Fruit fly (Drosophila melanogaster) whole organism, prepupa: ENCODE results near the gene CG43245.
A peak's percentile ranks its signal among the peaks of the same experiment; 100 is the strongest.

Experiments
- CG10631 ChIP-seq: fragments of 200-800 bp; sonication (Bioruptor generic); optimal IDR thresholded peaks from 2 replicates; lab custom pipeline; 2016; ENCODE audit warnings: missing biosample characterization, missing genetic modification characterization
- CG10669 ChIP-seq: fragments of 200-800 bp; sonication (Bioruptor generic); optimal IDR thresholded peaks from 3 replicates; lab custom pipeline; 2018; ENCODE audit warnings: missing biosample characterization, mild to moderate bottlenecking, missing genetic modification characterization, moderate library complexity
- CG11294 ChIP-seq: fragments of 200-800 bp; sonication (Bioruptor generic); IDR thresholded peaks from 2 replicates; pipeline ENCODE4 v1.3.6; 2022; ENCODE audit warnings: missing biosample characterization, missing genetic modification characterization
- CG11762 ChIP-seq: fragments of 200-800 bp; sonication (Bioruptor generic); optimal IDR thresholded peaks from 3 replicates; lab custom pipeline; 2016; ENCODE audit warnings: missing biosample characterization, missing genetic modification characterization; ENCODE audit not compliant: insufficient read depth
- CG11902 ChIP-seq: fragments of 200-800 bp; sonication (Bioruptor generic); optimal IDR thresholded peaks from 3 replicates; lab custom pipeline; 2016; ENCODE audit warnings: missing biosample characterization, missing genetic modification characterization
- CG15336 ChIP-seq: fragments of 200-800 bp; sonication (Bioruptor generic); IDR thresholded peaks from 2 replicates; pipeline ENCODE4 v1.3.6; 2022; ENCODE audit warnings: missing biosample characterization, missing genetic modification characterization
- CG1621 ChIP-seq: fragments of 200-800 bp; sonication (Bioruptor generic); optimal IDR thresholded peaks from 3 replicates; lab custom pipeline; 2018; ENCODE audit warnings: missing biosample characterization, mild to moderate bottlenecking, missing genetic modification characterization
- CG16779 ChIP-seq: fragments of 200-800 bp; sonication (Bioruptor generic); optimal IDR thresholded peaks from 3 replicates; lab custom pipeline; 2017; ENCODE audit warnings: missing biosample characterization, mild to moderate bottlenecking, missing genetic modification characterization
- CG3032 ChIP-seq: fragments of 200-800 bp; optimal IDR thresholded peaks from 2 replicates; lab custom pipeline; 2019; ENCODE audit warnings: missing biosample characterization, mild to moderate bottlenecking, missing genetic modification characterization, moderate library complexity
- CG3919 ChIP-seq: fragments of 200-800 bp; sonication (Bioruptor generic); optimal IDR thresholded peaks from 3 replicates; lab custom pipeline; 2016; ENCODE audit warnings: missing biosample characterization, missing genetic modification characterization
- CG6163 ChIP-seq: fragments of 200-800 bp; sonication (Bioruptor generic); IDR thresholded peaks from 3 replicates; pipeline ENCODE4 v1.3.6; 2022; ENCODE audit warnings: missing biosample characterization, missing genetic modification characterization
- CG6276 ChIP-seq: fragments of 200-800 bp; sonication (Bioruptor generic); optimal IDR thresholded peaks from 2 replicates; lab custom pipeline; 2017; ENCODE audit warnings: missing biosample characterization, mild to moderate bottlenecking, missing genetic modification characterization
- CG6808 ChIP-seq: fragments of 200-800 bp; sonication (Bioruptor generic); optimal IDR thresholded peaks from 3 replicates; lab custom pipeline; 2017; ENCODE audit warnings: missing biosample characterization, missing genetic modification characterization, mild to moderate bottlenecking, moderate library complexity, missing genetic modification reagents
- CG6854 ChIP-seq: fragments of 200-800 bp; sonication (Bioruptor generic); optimal IDR thresholded peaks from 2 replicates; lab custom pipeline; 2017; ENCODE audit warnings: missing biosample characterization, mild to moderate bottlenecking, missing genetic modification characterization
- CG7368 ChIP-seq: fragments of 200-800 bp; sonication (Bioruptor generic); optimal IDR thresholded peaks from 3 replicates; lab custom pipeline; 2016; ENCODE audit warnings: missing biosample characterization, missing genetic modification characterization
- CG8119 ChIP-seq: fragments of 200-800 bp; sonication (Bioruptor generic); IDR thresholded peaks from 3 replicates; pipeline ENCODE4 v1.3.6; 2022; ENCODE audit warnings: missing biosample characterization, missing genetic modification characterization
- CG8632 ChIP-seq: fragments of 200-800 bp; sonication (Bioruptor generic); optimal IDR thresholded peaks from 3 replicates; lab custom pipeline; 2016; ENCODE audit warnings: missing biosample characterization, missing genetic modification characterization
- CG9139 ChIP-seq: fragments of 200-800 bp; sonication (Bioruptor generic); optimal IDR thresholded peaks from 3 replicates; lab custom pipeline; 2017; ENCODE audit warnings: missing biosample characterization, mild to moderate bottlenecking, missing genetic modification characterization
- Eip75B ChIP-seq: fragments of 200-800 bp; sonication (Bioruptor generic); optimal IDR thresholded peaks from 3 replicates; lab custom pipeline; 2016; ENCODE audit warnings: missing biosample characterization, missing genetic modification characterization
- Eip78C ChIP-seq: fragments of 200-800 bp; sonication (Bioruptor generic); peaks from one replicate; lab custom pipeline; 2016; ENCODE audit warnings: missing biosample characterization, missing genetic modification characterization
- Eip93F ChIP-seq: fragments of 200-800 bp; sonication (Bioruptor generic); optimal IDR thresholded peaks from 2 replicates; lab custom pipeline; 2016; ENCODE audit warnings: missing biosample characterization, mild to moderate bottlenecking, missing genetic modification characterization
- Ets21C ChIP-seq: fragments of 200-800 bp; sonication (Bioruptor generic); optimal IDR thresholded peaks from 3 replicates; lab custom pipeline; 2016; ENCODE audit warnings: missing biosample characterization, missing genetic modification characterization
- Gug ChIP-seq: fragments of 200-800 bp; sonication (Bioruptor generic); IDR thresholded peaks from 2 replicates; pipeline ENCODE4 v1.3.6; 2022; ENCODE audit warnings: missing biosample characterization, missing genetic modification characterization
- Hr38 ChIP-seq: sonication (Bioruptor generic); optimal IDR thresholded peaks from 2 replicates; lab custom pipeline; 2016; ENCODE audit warnings: missing biosample characterization, missing genetic modification characterization
- Hr39 ChIP-seq: fragments of 200-800 bp; sonication (Bioruptor generic); optimal IDR thresholded peaks from 2 replicates; lab custom pipeline; 2016; ENCODE audit warnings: missing biosample characterization, missing genetic modification characterization
- Hr4 ChIP-seq: fragments of 200-800 bp; sonication (Bioruptor generic); optimal IDR thresholded peaks from 3 replicates; lab custom pipeline; 2016; ENCODE audit warnings: missing biosample characterization, missing genetic modification characterization
- Lpt ChIP-seq: fragments of 200-800 bp; sonication (Bioruptor generic); optimal IDR thresholded peaks from 3 replicates; lab custom pipeline; 2016; ENCODE audit warnings: missing biosample characterization, missing genetic modification characterization
- Met ChIP-seq: fragments of 200-800 bp; sonication (Bioruptor generic); optimal IDR thresholded peaks from 3 replicates; lab custom pipeline; 2016; ENCODE audit warnings: missing biosample characterization, missing genetic modification characterization
- OdsH ChIP-seq: fragments of 200-800 bp; sonication (Bioruptor generic); optimal IDR thresholded peaks from 3 replicates; lab custom pipeline; 2016; ENCODE audit warnings: missing biosample characterization, missing genetic modification characterization
- Smox ChIP-seq: fragments of 200-800 bp; sonication (Bioruptor generic); optimal IDR thresholded peaks from 3 replicates; lab custom pipeline; 2016; ENCODE audit warnings: missing biosample characterization, missing genetic modification characterization
- Sox102F ChIP-seq: fragments of 200-800 bp; sonication (Bioruptor generic); optimal IDR thresholded peaks from 2 replicates; lab custom pipeline; 2016; ENCODE audit warnings: missing biosample characterization, mild to moderate bottlenecking, missing genetic modification characterization
- Sox14 ChIP-seq: fragments of 200-800 bp; sonication (Bioruptor generic); optimal IDR thresholded peaks from 3 replicates; lab custom pipeline; 2016; ENCODE audit warnings: missing biosample characterization, missing genetic modification characterization
- acj6 ChIP-seq: fragments of 200-800 bp; sonication (Bioruptor generic); optimal IDR thresholded peaks from 3 replicates; lab custom pipeline; 2016; ENCODE audit warnings: missing biosample characterization, missing genetic modification characterization
- cyc ChIP-seq: fragments of 200-800 bp; sonication (Bioruptor generic); optimal IDR thresholded peaks from 3 replicates; lab custom pipeline; 2016; ENCODE audit warnings: missing biosample characterization, missing genetic modification characterization
- dac ChIP-seq: fragments of 200-800 bp; sonication (Bioruptor generic); optimal IDR thresholded peaks from 2 replicates; lab custom pipeline; 2017; ENCODE audit warnings: missing biosample characterization, mild to moderate bottlenecking, missing genetic modification characterization
- dsx ChIP-seq: fragments of 200-800 bp; optimal IDR thresholded peaks from 3 replicates; lab custom pipeline; 2019; ENCODE audit warnings: missing biosample characterization, mild to moderate bottlenecking, missing genetic modification characterization, moderate library complexity; ENCODE audit not compliant: poor library complexity, severe bottlenecking
- eg ChIP-seq: fragments of 200-800 bp; sonication (Bioruptor generic); IDR thresholded peaks from 3 replicates; pipeline ENCODE4 v1.3.6; 2022; ENCODE audit warnings: missing biosample characterization, missing genetic modification characterization
- esn ChIP-seq: fragments of 200-800 bp; sonication (Bioruptor generic); optimal IDR thresholded peaks from 2 replicates; lab custom pipeline; 2016; ENCODE audit warnings: missing biosample characterization, mild to moderate bottlenecking, missing genetic modification characterization, moderate library complexity
- fd59A ChIP-seq: fragments of 200-800 bp; sonication (Bioruptor generic); optimal IDR thresholded peaks from 2 replicates; lab custom pipeline; 2017; ENCODE audit warnings: missing biosample characterization, mild to moderate bottlenecking, missing genetic modification characterization, missing genetic modification reagents
- fd85E ChIP-seq: fragments of 200-800 bp; sonication (Bioruptor generic); optimal IDR thresholded peaks from 3 replicates; lab custom pipeline; 2016; ENCODE audit warnings: missing biosample characterization, missing genetic modification characterization
- fkh ChIP-seq: fragments of 200-800 bp; sonication (Bioruptor generic); optimal IDR thresholded peaks from 3 replicates; lab custom pipeline; 2017; ENCODE audit warnings: missing biosample characterization, mild to moderate bottlenecking, missing genetic modification characterization, moderate library complexity
- lz ChIP-seq: fragments of 200-800 bp; sonication (Bioruptor generic); optimal IDR thresholded peaks from 3 replicates; lab custom pipeline; 2016; ENCODE audit warnings: missing biosample characterization, missing genetic modification characterization
- net ChIP-seq: fragments of 200-800 bp; sonication (Bioruptor generic); optimal IDR thresholded peaks from 3 replicates; lab custom pipeline; 2016; ENCODE audit warnings: missing biosample characterization, missing genetic modification characterization
- spab ChIP-seq: fragments of 200-800 bp; sonication (Bioruptor generic); optimal IDR thresholded peaks from 2 replicates; lab custom pipeline; 2017; ENCODE audit warnings: missing biosample characterization, mild to moderate bottlenecking, missing genetic modification characterization, missing genetic modification reagents
- ss ChIP-seq, 2 experiments: fragments of 200-800 bp; sonication (Bioruptor generic); optimal IDR thresholded peaks; 2 replicates in 1 of 2; 3 replicates in 1 of 2; lab custom pipeline; 2017 to 2018; ENCODE audit warnings: mild to moderate bottlenecking in 2 of 2, missing biosample characterization in 2 of 2, missing genetic modification characterization in 2 of 2, moderate library complexity in 1 of 2
- svp ChIP-seq: fragments of 200-800 bp; sonication (Bioruptor generic); peaks from one replicate; lab custom pipeline; 2016; ENCODE audit warnings: missing biosample characterization, missing genetic modification characterization
- vri ChIP-seq: fragments of 200-800 bp; sonication (Bioruptor generic); optimal IDR thresholded peaks from 3 replicates; lab custom pipeline; 2016; ENCODE audit warnings: missing biosample characterization, mild to moderate bottlenecking, missing genetic modification characterization

The CG43245 gene

DNA sequence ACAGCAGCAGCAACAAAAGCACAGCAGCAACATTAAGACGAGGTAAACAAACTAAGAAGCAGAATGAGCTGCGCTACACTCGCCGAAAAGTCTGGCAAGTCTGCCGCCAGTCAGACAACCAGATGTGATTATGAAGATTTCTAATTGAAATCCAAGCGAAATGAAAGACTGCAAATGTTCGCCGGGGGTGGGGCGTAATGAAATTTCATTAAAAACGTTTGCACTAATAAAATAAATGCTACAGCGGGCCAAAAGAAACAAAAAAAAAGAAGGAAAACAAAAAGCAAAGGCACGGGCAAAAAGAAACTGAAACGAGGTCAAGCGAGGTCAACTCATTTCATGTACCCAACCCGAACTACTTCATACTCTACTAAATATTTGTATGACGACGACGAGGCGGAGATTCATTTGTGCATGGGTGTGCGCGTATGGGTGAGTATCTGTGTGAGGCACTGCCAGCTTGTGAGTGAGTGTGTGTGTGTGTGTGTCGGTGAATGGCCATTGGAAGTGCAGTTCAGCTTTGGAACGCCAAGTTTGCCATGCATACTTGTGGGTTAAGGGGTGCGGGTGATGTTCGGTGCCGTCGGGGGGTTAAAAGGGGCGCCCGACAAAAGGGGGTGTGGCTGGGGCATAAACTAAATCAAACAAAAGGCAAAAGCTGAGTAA is 5.1 kb upstream of the CG43245 start (continued):
- TF ChIP-seq CG3032 (tag; lab: Kevin White, UChicago): no peak

DNA sequence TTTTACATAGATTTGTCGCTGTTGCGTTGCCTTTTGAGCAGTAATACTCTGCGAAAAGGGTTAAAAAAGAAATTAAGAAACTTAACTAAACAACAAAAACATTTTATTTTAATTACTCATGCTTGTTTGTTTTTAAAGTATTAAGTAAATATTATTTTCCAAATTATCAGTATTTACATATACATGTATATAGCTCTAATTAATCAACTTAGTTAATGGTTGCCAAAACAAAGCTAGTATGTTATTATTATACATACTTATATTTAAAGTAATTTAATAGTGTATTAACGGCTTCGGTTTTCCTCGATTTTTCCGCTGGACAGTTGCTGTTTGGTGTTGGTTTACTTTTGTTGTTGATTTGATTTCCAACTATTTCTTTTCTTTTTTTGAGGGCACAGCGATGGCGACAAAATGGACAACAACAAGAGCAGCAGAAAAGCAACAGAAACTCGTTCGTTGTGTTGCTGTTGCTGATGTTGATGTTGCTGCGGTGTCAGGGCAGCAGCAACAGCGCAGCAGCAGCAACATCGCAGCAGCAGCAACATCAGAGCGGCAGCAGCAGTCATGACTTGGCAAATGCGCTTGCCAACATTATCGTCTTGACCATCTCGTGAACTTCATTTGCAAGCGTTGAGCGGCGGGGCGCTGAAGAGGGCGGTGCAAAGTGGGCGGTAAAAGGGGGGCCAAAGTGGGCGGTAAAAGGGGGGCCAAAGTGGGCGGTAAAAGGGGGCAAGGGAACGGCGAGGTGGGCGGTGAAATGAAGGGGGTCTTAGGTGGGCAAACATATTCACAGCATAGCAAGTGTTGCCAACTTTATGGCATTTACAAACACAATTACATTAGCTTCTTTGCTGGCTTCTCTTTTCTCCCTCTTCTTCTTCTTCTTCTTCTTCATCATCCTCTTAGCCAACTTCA is 4.3 kb upstream of the CG43245 start:
- no peak for TF ChIP-seq Eip93F (GFP tag; lab: Kevin White, UChicago)
- no peak for TF ChIP-seq Eip75B (GFP tag; lab: Kevin White, UChicago)
- TF ChIP-seq CG6276 (GFP tag; lab: Kevin White, UChicago): peak; percentile 72
- peak; percentile 41 for TF ChIP-seq CG6808 (GFP tag; lab: Kevin White, UChicago)
- peak; percentile 41 for TF ChIP-seq CG10669 (GFP tag; lab: Kevin White, UChicago)
- TF ChIP-seq Hr39 (GFP tag; lab: Kevin White, UChicago): no peak
- TF ChIP-seq CG11294: no peak
- TF ChIP-seq Sox102F (GFP tag; lab: Kevin White, UChicago): no peak
- TF ChIP-seq esn (GFP tag; lab: Kevin White, UChicago): peak; percentile 27
- TF ChIP-seq CG3919: peak; percentile 65
- TF ChIP-seq acj6 (GFP tag; lab: Kevin White, UChicago): peak; percentile 35
- TF ChIP-seq Hr38 (GFP tag; lab: Kevin White, UChicago): no peak
- TF ChIP-seq CG8632 (GFP tag; lab: Kevin White, UChicago): peak; percentile 8
- no peak for TF ChIP-seq lz (GFP tag; lab: Kevin White, UChicago)
- TF ChIP-seq net (GFP tag; lab: Kevin White, UChicago): peak; percentile 9
- no peak for TF ChIP-seq Smox (GFP tag; lab: Kevin White, UChicago)
- no peak for TF ChIP-seq CG7368 (GFP tag; lab: Kevin White, UChicago)
- TF ChIP-seq svp (GFP tag; lab: Kevin White, UChicago): peak; percentile 30
- peak; percentile 1 to 22 for TF ChIP-seq ss (GFP tag; optimal IDR thresholded peaks at IDR 0.05; lab: Kevin White, UChicago)
- TF ChIP-seq CG16779 (tag; lab: Kevin White, UChicago): peak; percentile 16
- no peak for TF ChIP-seq CG11762 (GFP tag; lab: Kevin White, UChicago)
- peak; percentile 38 for TF ChIP-seq OdsH (GFP tag; lab: Kevin White, UChicago)
- TF ChIP-seq spab (GFP tag; lab: Kevin White, UChicago): no peak
- TF ChIP-seq Hr4: peak; percentile 55
- no peak for TF ChIP-seq Ets21C (GFP tag; lab: Kevin White, UChicago)
- TF ChIP-seq Met (GFP tag; lab: Kevin White, UChicago): no peak
- no peak for TF ChIP-seq CG11902
- TF ChIP-seq fkh (GFP tag; lab: Kevin White, UChicago): no peak
- peak; percentile 34 for TF ChIP-seq Lpt
- TF ChIP-seq Sox14: no peak
- TF ChIP-seq CG15336 (GFP tag; lab: Robert Waterston, UW): peak; percentile 83
- TF ChIP-seq CG3032 (tag; lab: Kevin White, UChicago): peak; percentile 62
- TF ChIP-seq eg: no peak; the same call in 2 of the 3 replicates
- peak; percentile 16 for TF ChIP-seq fd59A
- TF ChIP-seq dac (GFP tag; lab: Kevin White, UChicago): no peak
- TF ChIP-seq CG6854: no peak
- TF ChIP-seq CG8119 (GFP tag; lab: Robert Waterston, UW): peak; percentile 79
- peak; percentile 88 for TF ChIP-seq Eip78C (GFP tag; lab: Kevin White, UChicago)
- TF ChIP-seq fd85E (GFP tag; lab: Kevin White, UChicago): no peak
- no peak for TF ChIP-seq Gug (GFP tag; lab: Robert Waterston, UW)
- no peak for TF ChIP-seq vri (GFP tag; lab: Kevin White, UChicago)
- TF ChIP-seq cyc (GFP tag; lab: Kevin White, UChicago): no peak
- no peak for TF ChIP-seq CG1621
- peak; percentile 18 for TF ChIP-seq CG9139 (GFP tag; lab: Kevin White, UChicago)
- peak; percentile 16 for TF ChIP-seq CG10631 (GFP tag; lab: Kevin White, UChicago)
- peak; percentile 44 for TF ChIP-seq dsx (GFP tag; lab: Kevin White, UChicago)
- TF ChIP-seq CG6163 (GFP tag; lab: Robert Waterston, UW): peak; percentile 28; the same call in 1 of the 3 replicates
